Fruit fly (Drosophila melanogaster) whole organism, embryonic: ENCODE data around the gene Glt.

ENCODE experiments used
- Atf3 ChIP-seq: fragments of 200-800 bp; sonication (Bioruptor generic); optimal IDR thresholded peaks from 3 replicates; lab custom pipeline; 2016; ENCODE audit warnings: missing biosample characterization, missing genetic modification characterization
- Atf6 ChIP-seq: fragments of 200-800 bp; sonication (Bioruptor generic); IDR thresholded peaks from 2 replicates; pipeline ENCODE4 v1.3.6; 2022; ENCODE audit warnings: missing biosample characterization, missing genetic modification characterization
- Awh ChIP-seq: fragments of 200-800 bp; sonication (Bioruptor generic); IDR thresholded peaks from 2 replicates; pipeline ENCODE4, ENCODE4 v1.3.6; 2022; ENCODE audit warnings: missing biosample characterization, missing genetic modification characterization
- CG10366 ChIP-seq: fragments of 200-800 bp; sonication (Bioruptor generic); IDR thresholded peaks from 2 replicates; pipeline ENCODE4 v1.3.6; 2022; ENCODE audit warnings: missing biosample characterization, missing genetic modification characterization
- CG11398 ChIP-seq: fragments of 200-800 bp; sonication (Bioruptor generic); optimal IDR thresholded peaks from 2 replicates; lab custom pipeline; 2016; ENCODE audit warnings: missing biosample characterization, missing genetic modification characterization
- CG12071 ChIP-seq: fragments of 200-800 bp; sonication (Bioruptor generic); optimal IDR thresholded peaks from 3 replicates; lab custom pipeline; 2018; ENCODE audit warnings: missing biosample characterization, mild to moderate bottlenecking, missing genetic modification characterization
- CG14667 ChIP-seq: fragments of 200-800 bp; sonication (Bioruptor generic); IDR thresholded peaks from 2 replicates; pipeline ENCODE4 v1.3.6; 2022; ENCODE audit warnings: missing biosample characterization, missing genetic modification characterization
- CG16779 ChIP-seq: fragments of 200-800 bp; sonication (Bioruptor generic); IDR thresholded peaks from 2 replicates; pipeline ENCODE4 v1.3.6; 2022; ENCODE audit warnings: missing biosample characterization, missing genetic modification characterization
- CG16815 ChIP-seq: fragments of 200-800 bp; sonication (Bioruptor generic); optimal IDR thresholded peaks from 3 replicates; lab custom pipeline; 2017; ENCODE audit warnings: missing biosample characterization, mild to moderate bottlenecking, missing genetic modification characterization
- CG17361 ChIP-seq: fragments of 200-800 bp; sonication (Bioruptor generic); IDR thresholded peaks from 3 replicates; pipeline ENCODE4 v1.3.6; 2022; ENCODE audit warnings: missing biosample characterization, missing genetic modification characterization
- CG2120 ChIP-seq: fragments of 200-800 bp; sonication (Bioruptor generic); optimal IDR thresholded peaks from 3 replicates; lab custom pipeline; 2016; ENCODE audit warnings: missing biosample characterization, missing genetic modification characterization
- CG30403 ChIP-seq: fragments of 200-800 bp; sonication (Bioruptor generic); optimal IDR thresholded peaks from 3 replicates; lab custom pipeline; 2016; ENCODE audit warnings: missing biosample characterization, missing genetic modification characterization
- CG31365 ChIP-seq: fragments of 200-800 bp; sonication (Bioruptor generic); optimal IDR thresholded peaks from 2 replicates; lab custom pipeline; 2018; ENCODE audit warnings: missing biosample characterization, mild to moderate bottlenecking, missing genetic modification characterization
- CG3847 ChIP-seq: fragments of 200-800 bp; sonication (Bioruptor generic); IDR thresholded peaks from 2 replicates; pipeline ENCODE4 v1.3.6; 2022; ENCODE audit warnings: missing biosample characterization, missing genetic modification characterization
- CG3995 ChIP-seq: fragments of 200-800 bp; sonication (Bioruptor generic); optimal IDR thresholded peaks from 3 replicates; lab custom pipeline; 2016; ENCODE audit warnings: missing biosample characterization, missing genetic modification characterization
- CG4424 ChIP-seq: fragments of 200-800 bp; sonication (Bioruptor generic); optimal IDR thresholded peaks from 3 replicates; lab custom pipeline; 2016; ENCODE audit warnings: missing biosample characterization, missing genetic modification characterization
- CG6791 ChIP-seq: fragments of 200-800 bp; sonication (Bioruptor generic); IDR thresholded peaks from 3 replicates; pipeline ENCODE4 v1.3.6; 2022; ENCODE audit warnings: missing biosample characterization, missing genetic modification characterization; ENCODE audit not compliant: partially characterized antibody
- CG7963 ChIP-seq: fragments of 200-800 bp; sonication (Bioruptor generic); IDR thresholded peaks from 3 replicates; pipeline ENCODE4 v1.3.6; 2022; ENCODE audit warnings: missing biosample characterization, missing genetic modification characterization; ENCODE audit not compliant: partially characterized antibody
- CG9876 ChIP-seq: fragments of 200-800 bp; sonication (Bioruptor generic); optimal IDR thresholded peaks from 2 replicates; lab custom pipeline; 2016; ENCODE audit warnings: missing biosample characterization, missing genetic modification characterization
- CrebB ChIP-seq: fragments of 200-800 bp; sonication (Bioruptor generic); optimal IDR thresholded peaks from 3 replicates; lab custom pipeline; 2018; ENCODE audit warnings: missing biosample characterization, mild to moderate bottlenecking, missing genetic modification characterization
- Deaf1 ChIP-seq: fragments of 200-800 bp; optimal IDR thresholded peaks from 3 replicates; lab custom pipeline; 2019; ENCODE audit warnings: missing biosample characterization, mild to moderate bottlenecking, missing genetic modification characterization, moderate library complexity
- Dek ChIP-seq: fragments of 200-800 bp; sonication (Bioruptor generic); optimal IDR thresholded peaks from 3 replicates; lab custom pipeline; 2019; ENCODE audit warnings: missing biosample characterization, mild to moderate bottlenecking, missing genetic modification characterization, moderate library complexity
- Dfd ChIP-seq, 2 experiments: fragments of >200 bp; optimal IDR thresholded peaks; 2 replicates each; lab custom pipeline; 2017; ENCODE audit warnings: missing biosample characterization in 2 of 2, missing genetic modification characterization in 2 of 2
- Ets65A ChIP-seq: fragments of 200-800 bp; sonication (Bioruptor generic); peaks from one replicate; lab custom pipeline; 2016; ENCODE audit warnings: missing biosample characterization, missing genetic modification characterization
- HLH54F ChIP-seq: fragments of 200-800 bp; sonication (Bioruptor generic); optimal IDR thresholded peaks from 3 replicates; lab custom pipeline; 2016; ENCODE audit warnings: missing biosample characterization, missing genetic modification characterization
- Hmr ChIP-seq: fragments of 200-800 bp; sonication (Bioruptor generic); optimal IDR thresholded peaks from 3 replicates; lab custom pipeline; 2017; ENCODE audit warnings: mild to moderate bottlenecking, missing biosample characterization, missing genetic modification reagents, missing genetic modification characterization
- Lpt ChIP-seq: fragments of >200 bp; optimal IDR thresholded peaks from 2 replicates; lab custom pipeline; 2018; ENCODE audit warnings: missing biosample characterization, missing genetic modification characterization
- MBD-R2 ChIP-seq: fragments of 200-800 bp; sonication (Bioruptor generic); IDR thresholded peaks from 2 replicates; pipeline ENCODE4 v1.3.6; 2022; ENCODE audit warnings: missing biosample characterization, missing genetic modification characterization
- Meics ChIP-seq: fragments of 200-800 bp; sonication (Bioruptor generic); optimal IDR thresholded peaks from 2 replicates; lab custom pipeline; 2017; ENCODE audit warnings: missing biosample characterization, mild to moderate bottlenecking, missing genetic modification characterization
- Myb ChIP-seq: fragments of 200-800 bp; sonication (Bioruptor generic); optimal IDR thresholded peaks from 2 replicates; lab custom pipeline; 2016; ENCODE audit warnings: missing biosample characterization, missing genetic modification characterization
- Vsx1 ChIP-seq: fragments of 200-800 bp; sonication (Bioruptor generic); optimal IDR thresholded peaks from 2 replicates; lab custom pipeline; 2017; ENCODE audit warnings: missing biosample characterization, mild to moderate bottlenecking, missing genetic modification characterization, missing genetic modification reagents
- Xbp1 ChIP-seq: fragments of 200-800 bp; sonication (Bioruptor generic); optimal IDR thresholded peaks from 3 replicates; lab custom pipeline; 2016; ENCODE audit warnings: missing biosample characterization, mild to moderate bottlenecking, missing genetic modification characterization
- az2 ChIP-seq: fragments of 200-800 bp; sonication (Bioruptor generic); optimal IDR thresholded peaks from 3 replicates; lab custom pipeline; 2016; ENCODE audit warnings: missing biosample characterization, missing genetic modification characterization
- ci ChIP-seq: fragments of 200-800 bp; sonication (Bioruptor generic); IDR thresholded peaks from 3 replicates; pipeline ENCODE4 v1.3.6; 2022; ENCODE audit warnings: missing biosample characterization, missing genetic modification characterization
- corto ChIP-seq: fragments of 200-800 bp; sonication (Bioruptor generic); optimal IDR thresholded peaks from 2 replicates; lab custom pipeline; 2016; ENCODE audit warnings: missing biosample characterization, mild to moderate bottlenecking, missing genetic modification characterization, moderate library complexity
- crol ChIP-seq: fragments of 200-800 bp; sonication (Bioruptor generic); IDR thresholded peaks from 2 replicates; pipeline ENCODE4 v1.3.6; 2022; ENCODE audit warnings: missing biosample characterization, missing genetic modification characterization
- cwo ChIP-seq: fragments of 200-800 bp; sonication (Bioruptor generic); optimal IDR thresholded peaks from 3 replicates; lab custom pipeline; 2017; ENCODE audit warnings: missing biosample characterization, missing genetic modification characterization, mild to moderate bottlenecking, moderate library complexity, missing genetic modification reagents
- fd96Cb ChIP-seq: fragments of 200-800 bp; sonication (Bioruptor generic); optimal IDR thresholded peaks from 2 replicates; lab custom pipeline; 2018; ENCODE audit warnings: missing biosample characterization, mild to moderate bottlenecking, missing genetic modification characterization, moderate library complexity
- gce ChIP-seq: fragments of 200-800 bp; sonication (Bioruptor generic); IDR thresholded peaks from 3 replicates; pipeline ENCODE4 v1.3.6; 2022; ENCODE audit warnings: missing biosample characterization, missing genetic modification characterization
- gcm ChIP-seq: fragments of 200-800 bp; sonication (Bioruptor generic); optimal IDR thresholded peaks from 2 replicates; lab custom pipeline; 2019; ENCODE audit warnings: missing biosample characterization, mild to moderate bottlenecking, missing genetic modification characterization, moderate library complexity
- insv ChIP-seq, 2 experiments: fragments of 200-800 bp; sonication (Bioruptor generic); optimal IDR thresholded peaks; 3 replicates each; lab custom pipeline; 2016 to 2018; ENCODE audit warnings: missing biosample characterization in 2 of 2, missing genetic modification characterization in 2 of 2
- kah ChIP-seq: fragments of 200-800 bp; sonication (Bioruptor generic); optimal IDR thresholded peaks from 2 replicates; lab custom pipeline; 2018; ENCODE audit warnings: missing biosample characterization, mild to moderate bottlenecking, missing genetic modification characterization
- kay ChIP-seq: fragments of 200-800 bp; sonication (Bioruptor generic); optimal IDR thresholded peaks from 2 replicates; lab custom pipeline; 2016; ENCODE audit warnings: missing biosample characterization, missing genetic modification characterization
- lmd ChIP-seq: fragments of 200-800 bp; sonication (Bioruptor generic); IDR thresholded peaks from 2 replicates; pipeline ENCODE4 v1.3.6; 2022; ENCODE audit warnings: missing biosample characterization, missing genetic modification characterization
- maf-S ChIP-seq: fragments of 200-800 bp; sonication (Bioruptor generic); optimal IDR thresholded peaks from 2 replicates; lab custom pipeline; 2016; ENCODE audit warnings: missing biosample characterization, missing genetic modification characterization
- mld ChIP-seq: fragments of 200-800 bp; sonication (Bioruptor generic); IDR thresholded peaks from 3 replicates; pipeline ENCODE4 v1.3.6; 2022; ENCODE audit warnings: missing biosample characterization, missing genetic modification characterization; ENCODE audit not compliant: partially characterized antibody
- pfk ChIP-seq: fragments of 200-800 bp; sonication (Bioruptor generic); optimal IDR thresholded peaks from 2 replicates; lab custom pipeline; 2018; ENCODE audit warnings: missing biosample characterization, mild to moderate bottlenecking, missing genetic modification characterization, moderate library complexity
- sim ChIP-seq: fragments of 200-800 bp; sonication (Bioruptor generic); IDR thresholded peaks from 2 replicates; pipeline ENCODE4 v1.3.6; 2022; ENCODE audit warnings: missing biosample characterization, missing genetic modification characterization
- sima ChIP-seq: fragments of 200-800 bp; sonication (Bioruptor generic); optimal IDR thresholded peaks from 2 replicates; lab custom pipeline; 2016; ENCODE audit warnings: missing biosample characterization, missing genetic modification characterization
- slou ChIP-seq: fragments of 200-800 bp; sonication (Bioruptor generic); optimal IDR thresholded peaks from 3 replicates; lab custom pipeline; 2016; ENCODE audit warnings: missing biosample characterization, missing genetic modification characterization

The Glt gene

DNA sequence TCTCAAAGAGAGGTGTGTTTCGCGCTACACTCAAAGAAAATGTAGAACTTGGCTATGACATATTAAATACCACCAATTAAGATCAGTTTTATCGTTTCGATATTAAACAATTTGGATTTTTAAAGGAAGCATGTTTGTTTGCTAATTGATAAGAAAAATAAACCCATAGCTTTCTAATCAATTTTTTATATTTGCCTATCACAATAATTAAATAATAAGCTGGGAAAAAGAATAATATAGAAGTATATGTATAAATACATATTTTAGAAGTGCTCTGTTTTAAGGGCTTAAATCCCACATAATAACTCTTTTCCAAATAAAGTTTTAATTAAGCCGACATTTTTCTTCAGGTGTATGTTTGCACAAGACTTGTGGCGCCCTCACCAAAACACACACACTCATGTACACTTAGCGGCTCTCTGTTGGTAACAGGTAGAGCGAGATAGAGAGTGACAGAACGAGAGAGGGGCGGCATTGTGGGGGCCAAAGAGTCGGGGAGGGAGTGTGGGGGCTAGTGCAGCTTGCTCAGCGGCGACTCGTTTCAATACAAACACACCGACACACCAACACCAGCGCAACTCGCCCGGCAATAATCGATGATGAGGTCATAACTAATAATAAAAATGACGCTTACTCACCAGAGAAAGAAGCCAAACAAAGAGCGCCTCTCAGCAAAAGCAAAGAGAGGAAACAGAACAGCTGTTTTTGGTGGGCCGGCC lies 45.3 kb downstream of the Glt start (continued):
- TF ChIP-seq Dek (tag; lab: Kevin White, UChicago) (peak; percentile 90), Ets65A (GFP tag; lab: Kevin White, UChicago) (peak; percentile 93), Xbp1 (GFP tag; lab: Kevin White, UChicago) (peak; percentile 86), HLH54F (GFP tag; lab: Kevin White, UChicago) (peak; percentile 66), slou (peak; percentile 84), CG14667 (GFP tag; lab: Robert Waterston, UW) (peak; percentile 42; the same call in 1 of the 2 replicates), CG3847 (peak; percentile 72), fd96Cb (tag; lab: Kevin White, UChicago) (peak; percentile 85), CG6791 (no peak), ci (peak; percentile 87), az2 (peak; percentile 87), cwo (GFP tag; lab: Kevin White, UChicago) (peak; percentile 90), Vsx1 (GFP tag; lab: Kevin White, UChicago) (peak; percentile 83), Awh (peak; percentile 47), MBD-R2 (GFP tag; lab: Robert Waterston, UW) (0 out of 2 replicates have a peak, but pooled peaks have one; percentile 37), Deaf1 (peak; percentile 80), CG7963 (0 out of 3 replicates have a peak, but pooled peaks have one; percentile 10), corto (GFP tag; lab: Kevin White, UChicago) (no peak), gce (GFP tag; lab: Robert Waterston, UW) (no peak), CG16779 (GFP tag; lab: Robert Waterston, UW) (peak; percentile 58), Myb (GFP tag; lab: Kevin White, UChicago) (no peak), CG12071 (GFP tag; lab: Kevin White, UChicago) (peak; percentile 68), CrebB (tag; lab: Kevin White, UChicago) (peak; percentile 66), CG16815 (GFP tag; lab: Kevin White, UChicago) (peak; percentile 85), maf-S (GFP tag; lab: Kevin White, UChicago) (peak; percentile 39), Atf6 (GFP tag; lab: Robert Waterston, UW) (peak; percentile 91), CG9876 (GFP tag; lab: Kevin White, UChicago) (no peak), CG2120 (GFP tag; lab: Kevin White, UChicago) (peak; percentile 92), Lpt (GFP tag; lab: Kevin White, UChicago) (no peak), Dfd (GFP tag; optimal IDR thresholded peaks at IDR 0.05; lab: Kevin White, UChicago) (peak in 1 of 2 experiments; percentile 83), CG17361 (GFP tag; lab: Robert Waterston, UW) (peak; percentile 97), lmd (peak; percentile 90), CG10366 (GFP tag; lab: Robert Waterston, UW) (peak; percentile 73), CG11398 (GFP tag; lab: Kevin White, UChicago) (no peak), pfk (no peak), Meics (GFP tag; lab: Kevin White, UChicago) (peak; percentile 94), crol (GFP tag; lab: Robert Waterston, UW) (peak; percentile 99), kay (peak; percentile 86), sima (GFP tag; lab: Kevin White, UChicago) (peak; percentile 49), CG3995 (GFP tag; lab: Kevin White, UChicago) (peak; percentile 45), gcm (peak; percentile 91), CG4424 (GFP tag; lab: Kevin White, UChicago) (peak; percentile 91), sim (GFP tag; lab: Robert Waterston, UW) (no peak), CG30403 (peak; percentile 96), Hmr (GFP tag; lab: Kevin White, UChicago) (peak; percentile 95), insv (GFP tag; optimal IDR thresholded peaks at IDR 0.05; lab: Kevin White, UChicago) (peak in 1 of 2 experiments; percentile 68), Atf3 (GFP tag; lab: Kevin White, UChicago) (peak; percentile 25), mld (no peak), kah (GFP tag; lab: Kevin White, UChicago) (peak; percentile 50), CG31365 (tag; lab: Kevin White, UChicago) (peak; percentile 19)
